Fruit fly (Drosophila melanogaster): Measurements from ENCODE around the gene GCS1.
A peak's percentile ranks its signal among the peaks of the same experiment; 100 is the strongest.

The GCS1 gene

dm6 chrX:11326213-11326731 is 21.5 kb downstream of the GCS1 start (continued):
- peak; percentile 36; the same call in 2 of the 3 replicates for TF ChIP-seq zfh1 (GFP tag; IDR thresholded peaks at IDR 0.05)
- no peak for TF ChIP-seq CG7271 (tag; optimal IDR thresholded peaks at IDR 0.05)
- peak; percentile 77 for TF ChIP-seq dysf (GFP tag; IDR thresholded peaks at IDR 0.05)
- peak; percentile 24; the same call in 1 of the 2 replicates for TF ChIP-seq wor (GFP tag; IDR thresholded peaks at IDR 0.05)
- no peak for TF ChIP-seq CG5953 (GFP tag; IDR thresholded peaks at IDR 0.05)
- TF ChIP-seq Adf1 (GFP tag; IDR thresholded peaks at IDR 0.05), result no peak
- peak; percentile 50 for TF ChIP-seq CG1233 (GFP tag; optimal IDR thresholded peaks at IDR 0.05)
- peak; percentile 67 to 88 for TF ChIP-seq Pdp1 (GFP tag; optimal IDR thresholded peaks at IDR 0.05)
- peak; percentile 36 for TF ChIP-seq CG2116 (GFP tag; optimal IDR thresholded peaks at IDR 0.05)
- no peak for TF ChIP-seq Trl (optimal IDR thresholded peaks at IDR 0.05)
- peak; percentile 73 for TF ChIP-seq Trl (GFP tag; optimal IDR thresholded peaks at IDR 0.05)
- peak; percentile 29 for TF ChIP-seq CG1602 (GFP tag; optimal IDR thresholded peaks at IDR 0.05)
- TF ChIP-seq Jarid2 (GFP tag; optimal IDR thresholded peaks at IDR 0.05), result no peak
- no peak for TF ChIP-seq MTF-1 (GFP tag; optimal IDR thresholded peaks at IDR 0.05; ENCODE audit: borderline replicate concordance)
- TF ChIP-seq CG16813 (GFP tag; IDR thresholded peaks at IDR 0.05; ENCODE audit: partially characterized antibody), result no peak
- TF ChIP-seq amos (GFP tag; IDR thresholded peaks at IDR 0.05; ENCODE audit: partially characterized antibody), result no peak; the same call in 1 of the 2 replicates
- peak; percentile 55 for TF ChIP-seq CG4424 (GFP tag; optimal IDR thresholded peaks at IDR 0.05)
- peak; percentile 51 for TF ChIP-seq CG8359 (GFP tag; optimal IDR thresholded peaks at IDR 0.05; ENCODE audit: borderline replicate concordance)
- TF ChIP-seq Hmr (GFP tag; optimal IDR thresholded peaks at IDR 0.05), result peak; percentile 78
- TF ChIP-seq CG3726 (GFP tag; IDR thresholded peaks at IDR 0.05), result no peak
- peak; percentile 54 for TF ChIP-seq odd (GFP tag; optimal IDR thresholded peaks at IDR 0.05)
- TF ChIP-seq pan (optimal IDR thresholded peaks at IDR 0.05), result no peak
- TF ChIP-seq pan (GFP tag; optimal IDR thresholded peaks at IDR 0.05 in 1 of 2, IDR thresholded peaks at IDR 0.05 in 1 of 2), result peak in 1 of 2 experiments; percentile 44
- peak; percentile 55 for TF ChIP-seq jumu (GFP tag; optimal IDR thresholded peaks at IDR 0.05)
- no peak for TF ChIP-seq zen2 (GFP tag; IDR thresholded peaks at IDR 0.05; ENCODE audit: partially characterized antibody)
- TF ChIP-seq CG2875 (GFP tag; optimal IDR thresholded peaks at IDR 0.05), result peak; percentile 17
- no peak for TF ChIP-seq repo (GFP tag; optimal IDR thresholded peaks at IDR 0.05)
- peak; percentile 74 for TF ChIP-seq CG9727 (GFP tag; optimal IDR thresholded peaks at IDR 0.05)
- no peak for TF ChIP-seq CG30020 (tag; optimal IDR thresholded peaks at IDR 0.05)
- no peak for TF ChIP-seq sens-2 (GFP tag; IDR thresholded peaks at IDR 0.05)
- peak; percentile 65 for TF ChIP-seq CG2712 (tag; optimal IDR thresholded peaks at IDR 0.05)
- TF ChIP-seq CG15479 (GFP tag; optimal IDR thresholded peaks at IDR 0.05), result no peak
- TF ChIP-seq pho (GFP tag; optimal IDR thresholded peaks at IDR 0.05), result peak; percentile 61
- peak; percentile 51 for TF ChIP-seq ttk (GFP tag; IDR thresholded peaks at IDR 0.05)
- TF ChIP-seq CG11696 (GFP tag; IDR thresholded peaks at IDR 0.05), result peak; percentile 89
- no peak for TF ChIP-seq CG2129 (GFP tag; IDR thresholded peaks at IDR 0.05; ENCODE audit: partially characterized antibody)
- TF ChIP-seq CG7963 (GFP tag; IDR thresholded peaks at IDR 0.05; ENCODE audit: partially characterized antibody), result no peak
- peak; percentile 61 for TF ChIP-seq Sox102F (GFP tag; optimal IDR thresholded peaks at IDR 0.05)
- TF ChIP-seq Kr (GFP tag; optimal IDR thresholded peaks at IDR 0.05), result no peak
- TF ChIP-seq HLHmδ (GFP tag; optimal IDR thresholded peaks at IDR 0.05), result no peak
- TF ChIP-seq gsb (GFP tag; IDR thresholded peaks at IDR 0.05), result peak; percentile 40; the same call in 1 of the 2 replicates
- no peak for TF ChIP-seq cg (GFP tag; optimal IDR thresholded peaks at IDR 0.05)
- no peak for TF ChIP-seq Deaf1 (tag; optimal IDR thresholded peaks at IDR 0.05)
- TF ChIP-seq bsh (GFP tag; optimal IDR thresholded peaks at IDR 0.05), result peak; percentile 8 to 68
- no peak for TF ChIP-seq dimm (GFP tag; IDR thresholded peaks at IDR 0.05)
- TF ChIP-seq CG8281 (tag; optimal IDR thresholded peaks at IDR 0.05), result peak; percentile 26
- TF ChIP-seq peb (GFP tag; IDR thresholded peaks at IDR 0.05), result peak; percentile 54
- TF ChIP-seq CG1792 (GFP tag; optimal IDR thresholded peaks at IDR 0.05), result peak; percentile 28
- peak; percentile 31 for TF ChIP-seq kah (GFP tag; optimal IDR thresholded peaks at IDR 0.05)
- TF ChIP-seq CG3163 (GFP tag; optimal IDR thresholded peaks at IDR 0.05), result peak; percentile 32
